Fruit fly (Drosophila melanogaster): Measurements from ENCODE around the gene Or10a.

Gene Or10a

dm6 chrX:11446792-11447405 is 29.7 kb upstream of the Or10a start (continued):
- TF ChIP-seq CG18262 (tag; optimal IDR thresholded peaks at IDR 0.05) = peak; percentile 49
- TF ChIP-seq D19A (tag; optimal IDR thresholded peaks at IDR 0.05) = peak; percentile 50
- no peak for TF ChIP-seq CG8388 (GFP tag; optimal IDR thresholded peaks at IDR 0.05)
- no peak for TF ChIP-seq Lhr (GFP tag; optimal IDR thresholded peaks at IDR 0.05)
- peak; percentile 72 for TF ChIP-seq ab (GFP tag; optimal IDR thresholded peaks at IDR 0.05)
- peak; percentile 98 for TF ChIP-seq Med (GFP tag)
- TF ChIP-seq lola (GFP tag; optimal IDR thresholded peaks at IDR 0.05) = no peak
- peak; percentile 62 for TF ChIP-seq CG6689 (GFP tag; IDR thresholded peaks at IDR 0.05)
- peak; percentile 86 for TF ChIP-seq CG9817 (tag; optimal IDR thresholded peaks at IDR 0.05)
- TF ChIP-seq CoRest (tag; optimal IDR thresholded peaks at IDR 0.05) = peak; percentile 78
- TF ChIP-seq amos (GFP tag; IDR thresholded peaks at IDR 0.05; ENCODE audit: partially characterized antibody) = peak; percentile 11; the same call in 1 of the 2 replicates
- peak; percentile 96 for TF ChIP-seq grau (tag; optimal IDR thresholded peaks at IDR 0.05)
- peak; percentile 76 for TF ChIP-seq Myb (GFP tag; optimal IDR thresholded peaks at IDR 0.05)
- TF ChIP-seq ems (GFP tag; optimal IDR thresholded peaks at IDR 0.05) = peak; percentile 57
- peak; percentile 85 for TF ChIP-seq CG31224 (GFP tag; IDR thresholded peaks at IDR 0.05)
- no peak for TF ChIP-seq CG33557 (GFP tag; optimal IDR thresholded peaks at IDR 0.05)
- TF ChIP-seq pros (GFP tag; optimal IDR thresholded peaks at IDR 0.05) = no peak
- peak; percentile 69 for TF ChIP-seq Hey (tag; optimal IDR thresholded peaks at IDR 0.05)
- TF ChIP-seq zf30C (GFP tag; optimal IDR thresholded peaks at IDR 0.05) = no peak
- no peak for TF ChIP-seq pfk (GFP tag; optimal IDR thresholded peaks at IDR 0.05)
- TF ChIP-seq nerfin-1 (tag; optimal IDR thresholded peaks at IDR 0.05) = no peak
- no peak for TF ChIP-seq CG2116 (GFP tag; optimal IDR thresholded peaks at IDR 0.05)
- TF ChIP-seq CG10462 (GFP tag; optimal IDR thresholded peaks at IDR 0.05) = no peak
- TF ChIP-seq wor (GFP tag; IDR thresholded peaks at IDR 0.05) = no peak
- TF ChIP-seq yki (optimal IDR thresholded peaks at IDR 0.05) = no peak
- TF ChIP-seq B-H2 (GFP tag; optimal IDR thresholded peaks at IDR 0.05) = peak; percentile 78
- TF ChIP-seq CG3407 (GFP tag; optimal IDR thresholded peaks at IDR 0.05) = no peak
- peak; percentile 58 for TF ChIP-seq CG12219 (GFP tag; optimal IDR thresholded peaks at IDR 0.05)
- peak; percentile 90 for TF ChIP-seq CG16779 (GFP tag; IDR thresholded peaks at IDR 0.05)
- peak; percentile 59; the same call in 1 of the 3 replicates for TF ChIP-seq CG3726 (GFP tag; IDR thresholded peaks at IDR 0.05)
- TF ChIP-seq Chrac-16 (GFP tag; optimal IDR thresholded peaks at IDR 0.05) = peak; percentile 72
- no peak for TF ChIP-seq CG7271 (tag; optimal IDR thresholded peaks at IDR 0.05)
- TF ChIP-seq hkb (optimal IDR thresholded peaks at IDR 0.05) = no peak
- peak; percentile 50; the same call in 1 of the 2 replicates for TF ChIP-seq hkb (GFP tag; IDR thresholded peaks at IDR 0.05)
- no peak for TF ChIP-seq CG31388 (GFP tag; optimal IDR thresholded peaks at IDR 0.05)
- no peak for TF ChIP-seq CG17186 (GFP tag; optimal IDR thresholded peaks at IDR 0.05)
- peak; percentile 50 for TF ChIP-seq CG33213 (GFP tag; optimal IDR thresholded peaks at IDR 0.05)
- peak; percentile 72 for TF ChIP-seq HLH3B (GFP tag; IDR thresholded peaks at IDR 0.05)
- peak; percentile 61 for TF ChIP-seq CG34376 (GFP tag; optimal IDR thresholded peaks at IDR 0.05)
- no peak for TF ChIP-seq CG43689 (GFP tag; IDR thresholded peaks at IDR 0.05)
- no peak for TF ChIP-seq run (tag; optimal IDR thresholded peaks at IDR 0.05)
- TF ChIP-seq sc (optimal IDR thresholded peaks at IDR 0.05) = no peak
- TF ChIP-seq sc (GFP tag; optimal IDR thresholded peaks at IDR 0.05) = no peak
- peak; percentile 78 for TF ChIP-seq Bteb2 (GFP tag; optimal IDR thresholded peaks at IDR 0.05)
- peak; percentile 4 for TF ChIP-seq pnt (GFP tag; optimal IDR thresholded peaks at IDR 0.05)
- peak; percentile 92 for TF ChIP-seq zfh2 (GFP tag; optimal IDR thresholded peaks at IDR 0.05)
- peak; percentile 95 for TF ChIP-seq Ets65A (GFP tag)
- TF ChIP-seq CG9932 (GFP tag; IDR thresholded peaks at IDR 0.05) = peak; percentile 95
- no peak for TF ChIP-seq CG7963 (GFP tag; IDR thresholded peaks at IDR 0.05; ENCODE audit: partially characterized antibody)
- peak; percentile 39 for TF ChIP-seq Sry-δ (GFP tag; optimal IDR thresholded peaks at IDR 0.05)
- peak; percentile 65 for TF ChIP-seq CG9876 (GFP tag; optimal IDR thresholded peaks at IDR 0.05)
